Worm (Caenorhabditis elegans): Measurements from ENCODE around the gene Y39F10C.1.
"Not testable (repeated sequence)": the region's sequence is repeated elsewhere in the genome, so short reads cannot be mapped to it uniquely, and the experiment has no call there.

Y39F10C.1 gene

DNA sequence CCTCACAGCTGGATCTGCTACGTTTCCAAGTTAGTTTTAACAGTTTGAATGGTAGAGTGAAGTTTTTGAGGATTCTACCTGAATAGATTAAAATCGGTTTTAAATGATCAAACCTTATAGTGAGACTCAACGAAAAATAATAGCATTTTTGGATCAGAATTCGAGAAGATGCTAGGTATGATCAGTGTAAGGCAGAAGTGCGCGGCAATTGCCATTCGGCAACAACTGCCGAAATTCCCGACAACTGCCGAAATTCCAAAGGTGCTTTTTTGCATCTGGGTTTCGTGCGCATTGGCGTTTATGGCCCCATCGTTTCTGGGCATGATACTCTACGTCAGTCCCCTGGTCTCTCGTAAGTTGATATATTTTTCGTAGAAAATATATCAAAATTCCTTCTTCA, 8.1 kb downstream of the Y39F10C.1 start, which contains the start of gene T02H6.6:
Gene T02H6.6, plus strand, starts transcription at position 301 of the 400 bp plus-strand sequence.
- TF ChIP-seq ceh-9 (tag; optimal IDR thresholded peaks at IDR 0.05) (no peak), ceh-18 (tag; optimal IDR thresholded peaks at IDR 0.05) (no peak)

DNA sequence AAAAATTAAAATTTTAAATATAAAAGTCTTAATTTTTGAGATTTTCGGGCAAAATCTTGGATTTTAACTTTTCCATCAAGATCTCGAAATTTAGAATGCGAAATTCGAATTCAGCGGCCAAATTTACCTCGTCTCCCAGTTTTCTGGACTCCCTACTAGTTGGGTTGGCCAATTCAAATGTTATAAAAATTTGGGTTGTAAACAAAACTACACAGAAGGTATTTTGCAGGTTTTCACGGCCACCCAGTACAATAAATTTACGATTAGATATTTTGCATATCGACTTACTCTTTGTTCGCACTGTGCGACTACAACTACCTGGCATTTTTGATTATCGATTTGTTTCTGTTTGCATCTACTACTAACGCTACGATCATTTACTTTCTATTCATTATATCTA, 9.4 kb downstream of the Y39F10C.1 start, which contains the start of gene T02H6.5:
Gene T02H6.5, plus strand, starts transcription at position 301 of the 400 bp plus-strand sequence.
- no peak for TF ChIP-seq dve-1 (tag; optimal IDR thresholded peaks at IDR 0.05)
- no peak for TF ChIP-seq gmeb-2 (tag; optimal IDR thresholded peaks at IDR 0.05)
- TF ChIP-seq ceh-19 (GFP tag; optimal IDR thresholded peaks at IDR 0.05): no peak
- no peak for TF ChIP-seq madf-2 (tag; optimal IDR thresholded peaks at IDR 0.05)
- TF ChIP-seq nfya-1 (tag; optimal IDR thresholded peaks at IDR 0.05): no peak
- TF ChIP-seq ceh-2 (tag; optimal IDR thresholded peaks at IDR 0.05): no peak
- TF ChIP-seq syd-9 (tag; optimal IDR thresholded peaks at IDR 0.05): no peak
- TF ChIP-seq hlh-6 (tag; optimal IDR thresholded peaks at IDR 0.05): no peak
- TF ChIP-seq npax-4 (tag; optimal IDR thresholded peaks at IDR 0.05): no peak
- no peak for TF ChIP-seq nhr-232 (tag; optimal IDR thresholded peaks at IDR 0.05)
- no peak for TF ChIP-seq pha-2 (tag; optimal IDR thresholded peaks at IDR 0.05)
- TF ChIP-seq elt-2 (tag; optimal IDR thresholded peaks at IDR 0.05): no peak
- TF ChIP-seq unc-55 (GFP tag; optimal IDR thresholded peaks at IDR 0.05): no peak

DNA sequence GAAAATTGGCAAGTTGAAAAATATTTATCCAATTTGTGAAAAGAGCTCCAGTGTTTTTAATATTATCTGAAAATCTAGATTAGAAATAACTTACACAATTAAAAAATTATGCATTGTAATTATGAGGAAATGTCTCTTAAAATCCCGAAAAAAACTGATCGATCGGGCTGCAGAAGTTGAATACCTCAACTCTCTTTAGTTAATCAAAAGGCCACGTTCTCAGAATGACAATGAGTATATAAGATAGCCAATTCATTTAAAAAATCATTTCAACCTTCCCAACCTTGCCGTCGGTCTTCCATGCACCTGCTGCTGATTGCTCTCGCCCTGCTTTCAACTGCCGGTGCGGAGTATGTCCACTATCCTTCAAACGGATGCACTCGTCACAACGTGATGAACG, 14.3 kb downstream of the Y39F10C.1 start, which contains the start of gene T02H6.4:
Gene T02H6.4, plus strand, starts transcription at position 301 of the 400 bp plus-strand sequence.
- TF ChIP-seq madf-2 (tag; optimal IDR thresholded peaks at IDR 0.05) (no peak), lim-6 (tag; optimal IDR thresholded peaks at IDR 0.05) (no peak), dmd-4 (tag; optimal IDR thresholded peaks at IDR 0.05; ENCODE audit: borderline replicate concordance) (no peak), pha-2 (tag; optimal IDR thresholded peaks at IDR 0.05) (no peak), hlh-8 (tag; optimal IDR thresholded peaks at IDR 0.05) (no peak), syd-9 (tag; optimal IDR thresholded peaks at IDR 0.05) (no peak), ttx-3 (tag; optimal IDR thresholded peaks at IDR 0.05) (no peak), rnt-1 (tag; optimal IDR thresholded peaks at IDR 0.05) (no peak), ceh-9 (tag; optimal IDR thresholded peaks at IDR 0.05) (no peak)

DNA sequence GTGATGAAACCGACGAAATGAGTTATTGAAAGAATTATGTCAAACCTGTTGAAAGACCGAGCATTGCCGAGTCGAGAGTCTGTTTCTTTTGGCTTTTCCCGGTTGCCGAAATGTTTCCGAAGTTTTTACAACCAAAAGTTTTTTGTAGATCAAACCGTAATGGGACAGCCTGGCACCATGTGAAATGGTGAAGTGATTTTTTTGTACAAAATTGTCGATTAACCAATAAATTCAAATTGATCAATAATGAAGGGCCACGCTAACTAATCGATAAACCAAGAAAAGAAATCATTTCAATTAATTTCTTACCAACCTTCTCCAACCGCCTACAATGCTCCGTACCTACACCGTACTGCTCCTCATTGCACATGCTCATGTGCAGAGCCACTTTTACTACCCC, 16.1 kb downstream of the Y39F10C.1 start, which contains the start of gene T02H6.3:
Gene T02H6.3, plus strand, starts transcription at position 301 of the 400 bp plus-strand sequence.
- no peak for TF ChIP-seq elt-4 (tag; optimal IDR thresholded peaks at IDR 0.05)
- TF ChIP-seq pha-2 (tag; optimal IDR thresholded peaks at IDR 0.05): no peak
- no peak for TF ChIP-seq K09A11.1 (tag; optimal IDR thresholded peaks at IDR 0.05; ENCODE audit: insufficient read depth)
- TF ChIP-seq ceh-2 (tag; optimal IDR thresholded peaks at IDR 0.05): no peak
- TF ChIP-seq tbx-2 (tag; optimal IDR thresholded peaks at IDR 0.05): no peak
- no peak for TF ChIP-seq ceh-48 (tag; optimal IDR thresholded peaks at IDR 0.05)
- TF ChIP-seq dmd-4 (tag; optimal IDR thresholded peaks at IDR 0.05; ENCODE audit: borderline replicate concordance): no peak
- TF ChIP-seq lim-6 (tag; optimal IDR thresholded peaks at IDR 0.05): no peak
- no peak for TF ChIP-seq ceh-30 (tag; optimal IDR thresholded peaks at IDR 0.05)
- TF ChIP-seq Y22D7AL.16 (tag; optimal IDR thresholded peaks at IDR 0.05): no peak
- no peak for TF ChIP-seq sox-4 (tag; optimal IDR thresholded peaks at IDR 0.05)
- TF ChIP-seq nhr-232 (tag; optimal IDR thresholded peaks at IDR 0.05): no peak

DNA sequence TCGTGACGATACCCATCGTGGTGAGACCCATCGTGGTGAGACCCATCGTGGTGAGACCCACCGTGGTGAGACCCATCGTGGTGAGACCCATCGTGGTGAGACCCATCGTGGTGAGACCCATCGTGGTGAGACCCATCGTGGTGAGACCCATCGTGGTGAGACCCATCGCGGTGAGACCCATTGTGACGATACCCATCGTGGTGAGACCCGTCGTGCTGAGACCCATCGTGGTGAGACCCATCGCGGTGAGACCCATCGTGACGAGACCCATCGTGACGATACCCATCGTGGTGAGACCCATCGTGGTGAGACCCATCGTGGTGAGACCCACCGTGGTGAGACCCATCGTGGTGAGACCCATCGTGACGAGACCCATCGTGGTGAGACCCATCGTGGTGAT, 19.7 kb downstream of the Y39F10C.1 start:
- 0 out of 2 replicates have a peak, but pooled peaks have one; percentile 8 for TF ChIP-seq unc-3 (GFP tag; conservative IDR thresholded peaks at IDR 0.05)
- TF ChIP-seq unc-3 (tag; optimal IDR thresholded peaks at IDR 0.05): not testable (repeated sequence)

DNA sequence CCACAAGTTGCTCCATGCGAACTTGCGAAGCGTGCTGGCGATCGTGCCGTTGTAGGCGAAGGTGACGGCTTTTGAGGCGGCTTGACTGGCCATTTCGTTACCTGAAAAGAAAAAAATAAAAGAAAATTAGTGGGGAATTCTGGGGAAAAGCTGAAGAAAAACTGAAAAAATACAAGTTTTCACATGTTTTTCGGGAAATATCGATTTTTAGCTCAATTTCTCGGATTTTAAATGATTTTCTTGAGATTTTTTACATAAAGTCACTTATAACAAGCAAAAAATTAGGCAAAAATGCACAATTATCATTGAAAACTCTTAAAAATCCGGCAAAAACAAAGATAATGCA, 25.6 kb downstream of the Y39F10C.1 start, which contains the start of gene T02H6.11:
Gene T02H6.11, minus strand, starts transcription at position 101 of the 346 bp plus-strand sequence.
- no peak for TF ChIP-seq sdc-2 (tag; optimal IDR thresholded peaks at IDR 0.05)
- no peak for TF ChIP-seq ets-4 (tag; optimal IDR thresholded peaks at IDR 0.05)
- no peak for TF ChIP-seq ref-2 (tag; optimal IDR thresholded peaks at IDR 0.05)
- TF ChIP-seq ahr-1 (tag; optimal IDR thresholded peaks at IDR 0.05): no peak
- TF ChIP-seq lin-11 (tag; optimal IDR thresholded peaks at IDR 0.05): no peak
- no peak for TF ChIP-seq tbx-2 (tag; optimal IDR thresholded peaks at IDR 0.05)
- TF ChIP-seq ceh-6 (GFP tag; optimal IDR thresholded peaks at IDR 0.05): no peak
- TF ChIP-seq ceh-2 (tag; optimal IDR thresholded peaks at IDR 0.05): no peak
- no peak for TF ChIP-seq ceh-14 (tag; optimal IDR thresholded peaks at IDR 0.05)
- no peak for TF ChIP-seq hlh-8 (tag; optimal IDR thresholded peaks at IDR 0.05)
- no peak for TF ChIP-seq ceh-48 (tag; optimal IDR thresholded peaks at IDR 0.05)

Data from whole organism, late embryonic.